Fruit fly (Drosophila melanogaster) Kc167 (cell line): ENCODE measurements around the gene GstO3.

Experiments
- Myc ChIP-seq: fragments of >200 bp; optimal IDR thresholded peaks from 2 replicates; lab custom pipeline; 2017; ENCODE audit warnings: missing external identifiers
- Sin3A ChIP-seq: fragments of >200 bp; optimal IDR thresholded peaks from 2 replicates; lab custom pipeline; 2018; ENCODE audit warnings: missing external identifiers
- h ChIP-seq: fragments of >200 bp; optimal IDR thresholded peaks from 3 replicates; lab custom pipeline; 2018; ENCODE audit warnings: missing external identifiers
- insv ChIP-seq: fragments of >200 bp; optimal IDR thresholded peaks from 3 replicates; lab custom pipeline; 2018; ENCODE audit warnings: missing external identifiers
- psq ChIP-seq: fragments of >200 bp; optimal IDR thresholded peaks from 2 replicates; lab custom pipeline; 2017; ENCODE audit warnings: missing external identifiers

DNA sequence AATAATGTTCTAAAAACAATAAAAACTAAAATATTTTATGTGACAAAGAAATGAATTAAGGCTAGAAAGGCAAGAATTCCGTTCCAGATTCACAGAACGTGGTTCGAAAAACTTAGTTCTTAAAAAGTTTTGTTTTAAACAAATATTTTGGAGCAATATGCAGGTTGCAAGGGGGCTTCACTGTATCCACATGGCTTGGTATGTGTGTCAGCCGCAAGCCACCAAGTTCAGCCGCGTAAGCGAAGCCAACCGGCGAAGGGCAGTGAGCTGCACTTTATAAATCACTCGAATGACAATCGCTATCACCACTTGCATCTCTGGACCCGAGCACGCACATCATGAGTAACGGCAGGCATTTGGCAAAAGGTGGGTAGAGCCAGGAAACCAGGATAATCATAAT, 1.6 kb downstream of the GstO3 start, which contains the start of gene se:
- TF ChIP-seq Myc (lab: Kevin White, UChicago) (no peak), h (lab: Kevin White, UChicago) (no peak), insv (no peak), psq (no peak), Sin3A (lab: Kevin White, UChicago) (no peak)
